Fruit fly (Drosophila melanogaster) whole organism, embryonic: ENCODE measurements around the gene CG13114.

ENCODE experiments used
- CG10267 ChIP-seq: fragments of 200-800 bp; sonication (Bioruptor generic); optimal IDR thresholded peaks from 2 replicates; lab custom pipeline; 2018; ENCODE audit warnings: missing biosample characterization, mild to moderate bottlenecking, missing genetic modification characterization, moderate library complexity
- CG10366 ChIP-seq: fragments of 200-800 bp; sonication (Bioruptor generic); IDR thresholded peaks from 2 replicates; pipeline ENCODE4 v1.3.6; 2022; ENCODE audit warnings: missing biosample characterization, missing genetic modification characterization
- CG12236 ChIP-seq: fragments of 200-800 bp; sonication (Bioruptor generic); optimal IDR thresholded peaks from 2 replicates; lab custom pipeline; 2016; ENCODE audit warnings: missing biosample characterization, missing genetic modification characterization
- CG12391 ChIP-seq: fragments of 200-800 bp; sonication (Bioruptor generic); optimal IDR thresholded peaks from 3 replicates; lab custom pipeline; 2018; ENCODE audit warnings: missing biosample characterization, mild to moderate bottlenecking, missing genetic modification characterization, moderate library complexity
- CG1603 ChIP-seq: fragments of 200-800 bp; sonication (Bioruptor generic); optimal IDR thresholded peaks from 2 replicates; lab custom pipeline; 2019; ENCODE audit warnings: missing biosample characterization, mild to moderate bottlenecking, missing genetic modification characterization, moderate library complexity
- CG17359 ChIP-seq: fragments of 200-800 bp; sonication (Bioruptor generic); optimal IDR thresholded peaks from 3 replicates; lab custom pipeline; 2018; ENCODE audit warnings: missing biosample characterization, mild to moderate bottlenecking, missing genetic modification characterization, moderate library complexity
- CG17802 ChIP-seq: fragments of 200-800 bp; sonication (Bioruptor generic); optimal IDR thresholded peaks from 2 replicates; lab custom pipeline; 2018; ENCODE audit warnings: missing biosample characterization, mild to moderate bottlenecking, missing genetic modification characterization, moderate library complexity
- CG17829 ChIP-seq: fragments of 200-800 bp; optimal IDR thresholded peaks from 2 replicates; lab custom pipeline; 2019; ENCODE audit warnings: missing biosample characterization, mild to moderate bottlenecking, missing genetic modification characterization, moderate library complexity
- CG17912 ChIP-seq: fragments of 200-800 bp; sonication (Bioruptor generic); optimal IDR thresholded peaks from 2 replicates; lab custom pipeline; 2018; ENCODE audit warnings: missing biosample characterization, mild to moderate bottlenecking, missing genetic modification characterization
- CG18476 ChIP-seq: fragments of 200-800 bp; sonication (Bioruptor generic); optimal IDR thresholded peaks from 2 replicates; lab custom pipeline; 2016; ENCODE audit warnings: missing biosample characterization, mild to moderate bottlenecking, missing genetic modification characterization
- CG3281 ChIP-seq: fragments of 200-800 bp; sonication (Bioruptor generic); optimal IDR thresholded peaks from 3 replicates; lab custom pipeline; 2017; ENCODE audit warnings: missing biosample characterization, mild to moderate bottlenecking, missing genetic modification characterization
- CG33557 ChIP-seq: fragments of 200-800 bp; sonication (Bioruptor generic); optimal IDR thresholded peaks from 2 replicates; lab custom pipeline; 2019; ENCODE audit warnings: missing biosample characterization, mild to moderate bottlenecking, missing genetic modification characterization, moderate library complexity
- CG3838 ChIP-seq: fragments of 200-800 bp; sonication (Bioruptor generic); optimal IDR thresholded peaks from 3 replicates; lab custom pipeline; 2016; ENCODE audit warnings: missing biosample characterization, missing genetic modification characterization
- CG4282 ChIP-seq: fragments of 200-800 bp; sonication (Bioruptor generic); optimal IDR thresholded peaks from 2 replicates; lab custom pipeline; 2016; ENCODE audit warnings: missing biosample characterization, missing genetic modification characterization
- CG4854 ChIP-seq: fragments of 200-800 bp; sonication (Bioruptor generic); optimal IDR thresholded peaks from 2 replicates; lab custom pipeline; 2016; ENCODE audit warnings: missing biosample characterization, missing genetic modification characterization, inconsistent platforms
- CG7372 ChIP-seq: fragments of 200-800 bp; sonication (Bioruptor generic); IDR thresholded peaks from 2 replicates; pipeline ENCODE4 v1.3.6; 2022; ENCODE audit warnings: missing biosample characterization, missing genetic modification characterization
- CG7928 ChIP-seq: fragments of 200-800 bp; sonication (Bioruptor generic); optimal IDR thresholded peaks from 2 replicates; lab custom pipeline; 2017; ENCODE audit warnings: missing biosample characterization, mild to moderate bottlenecking, missing genetic modification characterization
- CG9437 ChIP-seq: fragments of 200-800 bp; sonication (Bioruptor generic); optimal IDR thresholded peaks from 2 replicates; lab custom pipeline; 2018; ENCODE audit warnings: missing biosample characterization, mild to moderate bottlenecking, missing genetic modification characterization
- Camta ChIP-seq: fragments of 200-800 bp; sonication (Bioruptor generic); optimal IDR thresholded peaks from 2 replicates; lab custom pipeline; 2016; ENCODE audit warnings: missing biosample characterization, missing genetic modification characterization
- Chrac-16 ChIP-seq: fragments of 200-800 bp; sonication (Bioruptor generic); optimal IDR thresholded peaks from 3 replicates; lab custom pipeline; 2016; ENCODE audit warnings: missing biosample characterization, missing genetic modification characterization
- Elba2 ChIP-seq: fragments of 200-800 bp; sonication (Bioruptor generic); optimal IDR thresholded peaks from 3 replicates; lab custom pipeline; 2016; ENCODE audit warnings: missing biosample characterization, missing genetic modification characterization
- HLH4C ChIP-seq: fragments of 200-800 bp; sonication (Bioruptor generic); IDR thresholded peaks from 3 replicates; pipeline ENCODE4 v1.3.6; 2022; ENCODE audit warnings: missing biosample characterization, missing genetic modification characterization; ENCODE audit not compliant: partially characterized antibody
- Hr51 ChIP-seq, 2 experiments: fragments of 200-800 bp; sonication (Bioruptor generic); optimal IDR thresholded peaks; 2 replicates in 1 of 2; 3 replicates in 1 of 2; lab custom pipeline; 2016 to 2018; ENCODE audit warnings: missing biosample characterization in 2 of 2, missing genetic modification characterization in 2 of 2, mild to moderate bottlenecking in 1 of 2, moderate library complexity in 1 of 2
- Mad ChIP-seq: fragments of 200-800 bp; sonication (Bioruptor generic); optimal IDR thresholded peaks from 2 replicates; lab custom pipeline; 2016; ENCODE audit warnings: missing biosample characterization, missing genetic modification characterization
- Mes4 ChIP-seq: fragments of 200-800 bp; sonication (Bioruptor generic); optimal IDR thresholded peaks from 2 replicates; lab custom pipeline; 2016; ENCODE audit warnings: missing biosample characterization, missing genetic modification characterization
- Nf-YC ChIP-seq: fragments of 200-800 bp; optimal IDR thresholded peaks from 3 replicates; lab custom pipeline; 2019; ENCODE audit warnings: missing biosample characterization, mild to moderate bottlenecking, missing genetic modification characterization, moderate library complexity
- Rfx ChIP-seq: fragments of 200-800 bp; sonication (Bioruptor generic); IDR thresholded peaks from 2 replicates; pipeline ENCODE4 v1.3.6; 2022; ENCODE audit warnings: missing biosample characterization, missing genetic modification characterization
- Ssrp ChIP-seq: fragments of 200-800 bp; sonication (Bioruptor generic); optimal IDR thresholded peaks from 2 replicates; lab custom pipeline; 2018; ENCODE audit warnings: missing biosample characterization, mild to moderate bottlenecking, missing genetic modification characterization, moderate library complexity
- TFAM ChIP-seq: fragments of 200-800 bp; sonication (Bioruptor generic); optimal IDR thresholded peaks from 2 replicates; lab custom pipeline; 2017; ENCODE audit warnings: missing biosample characterization, missing genetic modification characterization, inconsistent platforms
- ato ChIP-seq: fragments of 200-800 bp; sonication (Bioruptor generic); IDR thresholded peaks from 2 replicates; pipeline ENCODE4 v1.3.6; 2022; ENCODE audit warnings: missing biosample characterization, missing genetic modification characterization; ENCODE audit not compliant: partially characterized antibody
- bowl ChIP-seq: fragments of 200-800 bp; sonication (Bioruptor generic); IDR thresholded peaks from 2 replicates; pipeline ENCODE4 v1.3.6; 2022; ENCODE audit warnings: missing biosample characterization, missing genetic modification characterization
- caup ChIP-seq: fragments of 200-800 bp; sonication (Bioruptor generic); optimal IDR thresholded peaks from 3 replicates; lab custom pipeline; 2017; ENCODE audit warnings: missing biosample characterization, mild to moderate bottlenecking, missing genetic modification characterization, moderate library complexity; ENCODE audit not compliant: severe bottlenecking
- cg ChIP-seq: fragments of 200-800 bp; sonication (Bioruptor generic); optimal IDR thresholded peaks from 3 replicates; lab custom pipeline; 2019; ENCODE audit warnings: missing biosample characterization, mild to moderate bottlenecking, missing genetic modification characterization, moderate library complexity
- chif ChIP-seq, 2 experiments: fragments of 200-800 bp; sonication (Bioruptor generic); optimal IDR thresholded peaks; 3 replicates each; lab custom pipeline; 2016; ENCODE audit warnings: missing biosample characterization in 2 of 2, missing genetic modification characterization in 2 of 2
- gcm2 ChIP-seq: fragments of 200-800 bp; sonication (Bioruptor generic); optimal IDR thresholded peaks from 2 replicates; lab custom pipeline; 2016; ENCODE audit warnings: missing biosample characterization, missing genetic modification characterization
- grn ChIP-seq: fragments of 200-800 bp; sonication (Bioruptor generic); optimal IDR thresholded peaks from 3 replicates; lab custom pipeline; 2017; ENCODE audit warnings: missing biosample characterization, missing genetic modification characterization
- kay ChIP-seq: fragments of 200-800 bp; sonication (Bioruptor generic); optimal IDR thresholded peaks from 2 replicates; lab custom pipeline; 2016; ENCODE audit warnings: missing biosample characterization, missing genetic modification characterization
- klu ChIP-seq: fragments of 200-800 bp; sonication (Bioruptor generic); IDR thresholded peaks from 2 replicates; pipeline ENCODE4 v1.3.6; 2022; ENCODE audit warnings: missing biosample characterization, missing genetic modification characterization
- kni ChIP-seq: fragments of 200-800 bp; sonication (Bioruptor generic); optimal IDR thresholded peaks from 3 replicates; lab custom pipeline; 2017; ENCODE audit warnings: mild to moderate bottlenecking, missing biosample characterization, missing genetic modification reagents, missing genetic modification characterization
- maf-S ChIP-seq: fragments of 200-800 bp; sonication (Bioruptor generic); optimal IDR thresholded peaks from 2 replicates; lab custom pipeline; 2016; ENCODE audit warnings: missing biosample characterization, missing genetic modification characterization
- odd ChIP-seq: fragments of 200-800 bp; sonication (Bioruptor generic); optimal IDR thresholded peaks from 2 replicates; lab custom pipeline; 2017; ENCODE audit warnings: missing biosample characterization, mild to moderate bottlenecking, missing genetic modification characterization
- pho ChIP-seq: fragments of 200-800 bp; sonication (Bioruptor generic); optimal IDR thresholded peaks from 2 replicates; lab custom pipeline; 2016; ENCODE audit warnings: missing biosample characterization, missing genetic modification characterization
- pros ChIP-seq: fragments of 200-800 bp; sonication (Bioruptor generic); optimal IDR thresholded peaks from 3 replicates; lab custom pipeline; 2019; ENCODE audit warnings: missing biosample characterization, mild to moderate bottlenecking, missing genetic modification characterization, moderate library complexity
- sc ChIP-seq, 3 experiments: fragments of >200 bp in 2 of 3; fragments of 200-800 bp in 1 of 3; sonication (Bioruptor generic) in 1 of 3; optimal IDR thresholded peaks; 2 replicates in 2 of 3; 3 replicates in 1 of 3; lab custom pipeline; 2017; ENCODE audit warnings: mild to moderate bottlenecking in 1 of 3, missing biosample characterization in 1 of 3, missing genetic modification characterization in 1 of 3, missing genetic modification reagents in 1 of 3
- seq ChIP-seq: fragments of 200-800 bp; sonication (Bioruptor generic); IDR thresholded peaks from 2 replicates; pipeline ENCODE4 v1.3.6; 2022; ENCODE audit warnings: missing biosample characterization, missing genetic modification characterization
- tio ChIP-seq: fragments of 200-800 bp; sonication (Bioruptor generic); optimal IDR thresholded peaks from 2 replicates; lab custom pipeline; 2017; ENCODE audit warnings: missing biosample characterization, missing genetic modification characterization, inconsistent platforms
- tx ChIP-seq: fragments of 200-800 bp; sonication (Bioruptor generic); optimal IDR thresholded peaks from 2 replicates; lab custom pipeline; 2016; ENCODE audit warnings: missing biosample characterization, missing genetic modification characterization
- unpg ChIP-seq: fragments of 200-800 bp; sonication (Bioruptor generic); optimal IDR thresholded peaks from 3 replicates; lab custom pipeline; 2018; ENCODE audit warnings: missing biosample characterization, mild to moderate bottlenecking, missing genetic modification characterization, moderate library complexity
- zf30C ChIP-seq: fragments of 200-800 bp; sonication (Bioruptor generic); optimal IDR thresholded peaks from 3 replicates; lab custom pipeline; 2018; ENCODE audit warnings: missing biosample characterization, mild to moderate bottlenecking, missing genetic modification characterization

Gene CG13114

DNA sequence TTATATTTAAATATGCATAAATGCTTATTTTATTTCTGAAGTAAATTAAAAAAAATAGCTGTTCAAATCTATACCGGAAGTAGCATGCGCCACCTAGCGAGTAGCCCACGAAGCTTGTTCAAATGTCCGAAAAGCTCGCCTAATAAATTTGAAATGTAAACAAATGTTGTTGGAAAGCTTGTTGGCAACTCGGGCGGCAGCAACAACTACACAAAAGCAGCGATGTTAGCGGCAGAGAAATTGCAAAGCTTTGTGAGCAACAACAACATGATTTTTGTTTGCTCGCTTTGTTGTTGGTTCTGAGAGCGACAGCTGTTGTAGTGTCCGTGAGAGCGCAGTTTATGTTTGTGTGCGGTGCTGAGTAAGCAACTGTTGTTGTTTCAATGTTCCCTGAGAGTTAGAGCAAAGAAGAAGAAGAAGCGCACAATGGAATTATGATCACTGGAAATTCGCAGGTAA lies 21.8 kb downstream of the CG13114 start (continued):
- TF ChIP-seq Mad (GFP tag; lab: Kevin White, UChicago) (peak; percentile 96), CG7928 (GFP tag; lab: Kevin White, UChicago) (peak; percentile 80), CG10267 (peak; percentile 91), CG12236 (peak; percentile 95), Camta (GFP tag; lab: Kevin White, UChicago) (peak; percentile 97), maf-S (GFP tag; lab: Kevin White, UChicago) (peak; percentile 93), bowl (peak; percentile 94), chif (GFP tag; optimal IDR thresholded peaks at IDR 0.05; lab: Kevin White, UChicago) (peak; percentile 85 to 94), klu (peak; percentile 49), CG18476 (GFP tag; lab: Kevin White, UChicago) (peak; percentile 88), CG4282 (peak; percentile 82), sc (optimal IDR thresholded peaks at IDR 0.05; lab: Kevin White, UChicago) (no peak), sc (GFP tag; optimal IDR thresholded peaks at IDR 0.05; lab: Kevin White, UChicago) (peak; percentile 96), seq (GFP tag; lab: Robert Waterston, UW) (peak; percentile 98), CG7372 (GFP tag; lab: Robert Waterston, UW) (peak; percentile 92), Rfx (GFP tag; lab: Robert Waterston, UW) (peak; percentile 98), kni (GFP tag; lab: Kevin White, UChicago) (peak; percentile 98), CG12391 (peak; percentile 98), Mes4 (GFP tag; lab: Kevin White, UChicago) (peak; percentile 96), CG17912 (peak; percentile 100), HLH4C (no peak), CG33557 (peak; percentile 81), CG1603 (peak; percentile 94), CG9437 (peak; percentile 94), CG10366 (GFP tag; lab: Robert Waterston, UW) (peak; percentile 93), CG4854 (GFP tag; lab: Kevin White, UChicago) (peak; percentile 97), odd (GFP tag; lab: Kevin White, UChicago) (peak; percentile 100), TFAM (peak; percentile 93), CG3281 (GFP tag; lab: Kevin White, UChicago) (peak; percentile 99), tio (GFP tag; lab: Kevin White, UChicago) (peak; percentile 90), Ssrp (tag; lab: Kevin White, UChicago) (peak; percentile 84), pho (GFP tag; lab: Kevin White, UChicago) (peak; percentile 90), pros (GFP tag; lab: Kevin White, UChicago) (no peak), unpg (peak; percentile 98), grn (peak; percentile 93), Chrac-16 (peak; percentile 81), tx (GFP tag; lab: Kevin White, UChicago) (peak; percentile 77), zf30C (GFP tag; lab: Kevin White, UChicago) (peak; percentile 73), CG17829 (tag; lab: Kevin White, UChicago) (peak; percentile 94), cg (GFP tag; lab: Kevin White, UChicago) (peak; percentile 80), kay (GFP tag; lab: Kevin White, UChicago) (peak; percentile 65), CG17802 (tag; lab: Kevin White, UChicago) (peak; percentile 91), Nf-YC (tag; lab: Kevin White, UChicago) (peak; percentile 88), caup (GFP tag; lab: Kevin White, UChicago) (peak; percentile 100), CG17359 (tag; lab: Kevin White, UChicago) (peak; percentile 99), gcm2 (GFP tag; lab: Kevin White, UChicago) (peak; percentile 99), ato (GFP tag; lab: Robert Waterston, UW) (no peak), Elba2 (no peak), Hr51 (GFP tag; optimal IDR thresholded peaks at IDR 0.05; lab: Kevin White, UChicago) (peak; percentile 92 to 97), CG3838 (GFP tag; lab: Kevin White, UChicago) (peak; percentile 100)
